Worm (Caenorhabditis elegans) whole organism, late embryonic: ENCODE data around the gene pxd-1.

Experiments used
- C08G9.2 ChIP-seq: sonication (generic microtip); optimal IDR thresholded peaks from 2 replicates; lab custom pipeline; 2016; ENCODE audit warnings: mild to moderate bottlenecking, missing genetic modification characterization, moderate library complexity, missing compliant biosample characterization
- C38D4.7 ChIP-seq: fragments of 200-800 bp; sonication (Bioruptor generic); optimal IDR thresholded peaks from 2 replicates; lab custom pipeline; 2018; ENCODE audit warnings: mild to moderate bottlenecking, missing genetic modification characterization, moderate library complexity, missing compliant biosample characterization
- F13H6.1 ChIP-seq: sonication (generic microtip); optimal IDR thresholded peaks from 2 replicates; lab custom pipeline; 2016; ENCODE audit warnings: missing genetic modification characterization, missing compliant biosample characterization
- K02D7.2 ChIP-seq: sonication (generic microtip); optimal IDR thresholded peaks from 2 replicates; lab custom pipeline; 2017; ENCODE audit warnings: mild to moderate bottlenecking, missing genetic modification characterization, missing compliant biosample characterization
- K09A11.1 ChIP-seq: sonication (generic microtip); optimal IDR thresholded peaks from 2 replicates; lab custom pipeline; 2017; ENCODE audit warnings: antibody characterized with exemption, mild to moderate bottlenecking, missing genetic modification characterization, missing compliant biosample characterization; ENCODE audit not compliant: insufficient read depth
- T23F11.4 ChIP-seq: fragments of 200-800 bp; sonication (Bioruptor generic); optimal IDR thresholded peaks from 2 replicates; lab custom pipeline; 2018; ENCODE audit warnings: mild to moderate bottlenecking, missing genetic modification characterization, missing compliant biosample characterization
- Y22D7AL.16 ChIP-seq: sonication (generic microtip); optimal IDR thresholded peaks from 2 replicates; lab custom pipeline; 2016; ENCODE audit warnings: missing genetic modification characterization, missing compliant biosample characterization
- ahr-1 ChIP-seq: sonication (generic microtip); optimal IDR thresholded peaks from 2 replicates; lab custom pipeline; 2016; ENCODE audit warnings: missing genetic modification characterization, missing compliant biosample characterization
- ama-1 ChIP-seq: fragments of 150-350 bp; optimal IDR thresholded peaks from 2 replicates; lab custom pipeline; 2014
- ceh-18 ChIP-seq: sonication (generic microtip); optimal IDR thresholded peaks from 2 replicates; lab custom pipeline; 2016; ENCODE audit warnings: missing genetic modification characterization, missing compliant biosample characterization
- ceh-2 ChIP-seq: sonication (generic microtip); optimal IDR thresholded peaks from 2 replicates; lab custom pipeline; 2016; ENCODE audit warnings: missing genotype, missing genetic modification characterization, missing compliant biosample characterization
- ceh-22 ChIP-seq: sonication (generic microtip); optimal IDR thresholded peaks from 2 replicates; lab custom pipeline; 2017; ENCODE audit warnings: missing biosample characterization, missing genetic modification characterization
- ceh-30 ChIP-seq: fragments of 150-350 bp; optimal IDR thresholded peaks from 2 replicates; lab custom pipeline; 2014; ENCODE audit warnings: missing biosample characterization, missing genetic modification characterization
- ceh-31 ChIP-seq: sonication (generic microtip); optimal IDR thresholded peaks from 2 replicates; lab custom pipeline; 2016; ENCODE audit warnings: missing genetic modification characterization, missing compliant biosample characterization
- ceh-48 ChIP-seq: sonication (generic microtip); optimal IDR thresholded peaks from 2 replicates; lab custom pipeline; 2016; ENCODE audit warnings: missing genetic modification characterization, inconsistent platforms, missing compliant biosample characterization
- che-1 ChIP-seq: sonication (generic microtip); optimal IDR thresholded peaks from 2 replicates; lab custom pipeline; 2016; ENCODE audit warnings: mild to moderate bottlenecking, missing genetic modification characterization, missing compliant biosample characterization
- dmd-4 ChIP-seq: sonication (generic microtip); optimal IDR thresholded peaks from 2 replicates; lab custom pipeline; 2016; ENCODE audit warnings: borderline replicate concordance, missing genetic modification characterization, missing compliant biosample characterization
- dve-1 ChIP-seq: sonication (generic microtip); optimal IDR thresholded peaks from 2 replicates; lab custom pipeline; 2017; ENCODE audit warnings: antibody characterized with exemption, mild to moderate bottlenecking, missing genetic modification characterization, missing compliant biosample characterization
- eyg-1 ChIP-seq: sonication (generic microtip); optimal IDR thresholded peaks from 2 replicates; lab custom pipeline; 2016; ENCODE audit warnings: missing genotype, missing genetic modification characterization, missing compliant biosample characterization
- fax-1 ChIP-seq: sonication (generic microtip); optimal IDR thresholded peaks from 2 replicates; lab custom pipeline; 2016; ENCODE audit warnings: missing genotype, missing genetic modification characterization, missing compliant biosample characterization
- fkh-6 ChIP-seq: sonication (generic microtip); optimal IDR thresholded peaks from 2 replicates; lab custom pipeline; 2016; ENCODE audit warnings: missing genetic modification characterization, missing compliant biosample characterization
- hlh-15 ChIP-seq: sonication (generic microtip); optimal IDR thresholded peaks from 2 replicates; lab custom pipeline; 2016; ENCODE audit warnings: missing genetic modification characterization, missing compliant biosample characterization
- hlh-30 ChIP-seq: sonication (generic microtip); optimal IDR thresholded peaks from 2 replicates; lab custom pipeline; 2017; ENCODE audit warnings: antibody characterized with exemption, missing genetic modification characterization, missing compliant biosample characterization; ENCODE audit not compliant: insufficient read depth
- hlh-6 ChIP-seq: sonication (generic microtip); optimal IDR thresholded peaks from 2 replicates; lab custom pipeline; 2016; ENCODE audit warnings: missing genotype, missing genetic modification characterization, missing compliant biosample characterization
- hlh-8 ChIP-seq: sonication (generic microtip); optimal IDR thresholded peaks from 2 replicates; lab custom pipeline; 2016; ENCODE audit warnings: missing genotype, missing genetic modification characterization, missing compliant biosample characterization
- lin-11 ChIP-seq: fragments of 200-800 bp; sonication (Bioruptor generic); optimal IDR thresholded peaks from 2 replicates; lab custom pipeline; 2018; ENCODE audit warnings: mild to moderate bottlenecking, missing genetic modification characterization, missing compliant biosample characterization
- nfya-1 ChIP-seq: sonication (generic microtip); optimal IDR thresholded peaks from 2 replicates; lab custom pipeline; 2017; ENCODE audit warnings: missing genetic modification characterization, mild to moderate bottlenecking, missing compliant biosample characterization, antibody characterized with exemption, moderate library complexity
- npax-4 ChIP-seq: sonication (generic microtip); optimal IDR thresholded peaks from 2 replicates; lab custom pipeline; 2016; ENCODE audit warnings: missing genetic modification characterization, missing compliant biosample characterization
- pax-1 ChIP-seq: fragments of 150-350 bp; optimal IDR thresholded peaks from 2 replicates; lab custom pipeline; 2014; ENCODE audit warnings: missing biosample characterization, missing genetic modification characterization
- pha-2 ChIP-seq: sonication (generic microtip); optimal IDR thresholded peaks from 2 replicates; lab custom pipeline; 2017; ENCODE audit warnings: mild to moderate bottlenecking, missing genetic modification characterization, missing compliant biosample characterization
- pha-4 ChIP-seq: fragments of 150-350 bp; optimal IDR thresholded peaks from 2 replicates; lab custom pipeline; 2018; ENCODE audit warnings: missing biosample characterization, missing genetic modification reagents, missing genetic modification characterization
- pqm-1 ChIP-seq: sonication (generic microtip); optimal IDR thresholded peaks from 2 replicates; lab custom pipeline; 2016; ENCODE audit warnings: missing genetic modification characterization, missing compliant biosample characterization
- pros-1 ChIP-seq: fragments of 150-350 bp; optimal IDR thresholded peaks from 2 replicates; lab custom pipeline; 2014; ENCODE audit warnings: missing biosample characterization, missing genetic modification reagents, missing genetic modification characterization
- sdc-2 ChIP-seq: sonication (generic microtip); optimal IDR thresholded peaks from 2 replicates; lab custom pipeline; 2016; ENCODE audit warnings: missing genotype, missing genetic modification characterization, missing compliant biosample characterization
- tbx-2 ChIP-seq: sonication (generic microtip); optimal IDR thresholded peaks from 2 replicates; lab custom pipeline; 2016; ENCODE audit warnings: missing genetic modification characterization, missing compliant biosample characterization
- tbx-7 ChIP-seq: sonication (generic microtip); optimal IDR thresholded peaks from 2 replicates; lab custom pipeline; 2016; ENCODE audit warnings: missing genotype, missing genetic modification characterization, missing compliant biosample characterization
- ttx-3 ChIP-seq: sonication (generic microtip); optimal IDR thresholded peaks from 2 replicates; lab custom pipeline; 2016; ENCODE audit warnings: missing genetic modification reagents, missing genetic modification characterization, missing compliant biosample characterization
- unc-3 ChIP-seq, 2 experiments: fragments of 200-800 bp in 1 of 2; sonication (Bioruptor generic) in 1 of 2; sonication (generic microtip) in 1 of 2; conservative IDR thresholded peaks in 1 of 2; optimal IDR thresholded peaks in 1 of 2; 2 replicates each; pipeline versions ENCODE4 v1.3.6 to Lab custom; 2016 to 2022; ENCODE audit warnings: missing compliant biosample characterization in 2 of 2, missing genetic modification characterization in 2 of 2, missing genetic modification reagents in 1 of 2
- unc-86 ChIP-seq: sonication (generic microtip); optimal IDR thresholded peaks from 2 replicates; lab custom pipeline; 2016; ENCODE audit warnings: missing genetic modification characterization, missing compliant biosample characterization
- ztf-16 ChIP-seq: sonication (generic microtip); optimal IDR thresholded peaks from 2 replicates; lab custom pipeline; 2017; ENCODE audit warnings: missing genetic modification characterization, missing compliant biosample characterization

pxd-1 gene

DNA sequence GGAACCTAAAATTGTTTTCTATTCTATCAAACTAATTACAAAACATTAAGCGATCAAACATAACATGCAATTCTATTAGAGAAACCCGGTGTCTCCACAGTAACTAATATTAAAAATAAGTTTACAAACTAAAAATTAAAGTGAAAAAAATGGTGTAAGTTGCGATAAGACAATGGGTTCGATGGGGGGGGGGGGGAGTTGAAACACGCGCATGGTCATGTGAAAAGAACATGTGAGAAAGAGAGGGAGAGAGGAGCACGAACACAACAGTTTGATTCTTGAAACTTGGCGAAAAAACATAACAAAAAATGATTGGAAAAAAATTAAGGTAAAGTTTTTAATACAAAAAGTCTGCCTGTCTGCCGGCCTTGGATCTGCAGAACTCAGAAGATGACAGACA is 28.9 kb upstream of the pxd-1 start:
- TF ChIP-seq ama-1 (no peak), ceh-30 (tag; lab: Kevin White, UChicago) (no peak), pax-1 (tag; lab: Kevin White, UChicago) (no peak), hlh-8 (tag; lab: Kevin White, UChicago) (no peak), ceh-2 (tag; lab: Kevin White, UChicago) (no peak), nfya-1 (tag; lab: Kevin White, UChicago) (no peak)

DNA sequence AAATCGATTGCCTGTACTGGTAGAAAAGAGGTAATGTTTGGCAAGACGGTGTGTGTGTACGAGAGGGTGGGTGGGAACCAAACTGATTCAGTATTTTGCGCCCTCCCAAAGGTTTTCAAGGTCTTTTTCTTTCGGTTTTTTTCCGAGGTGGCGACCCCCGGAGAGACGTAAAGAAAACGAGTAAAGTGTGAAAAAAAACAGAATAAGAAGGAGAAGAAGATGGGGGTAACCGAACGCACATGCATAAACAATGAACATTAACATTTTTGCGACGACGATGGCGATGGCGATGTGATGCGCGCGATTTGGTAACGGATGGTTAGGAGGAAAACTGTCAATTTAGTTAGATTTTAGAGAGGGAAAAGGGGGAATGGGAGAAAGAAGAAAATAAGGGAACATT is 27.5 kb upstream of the pxd-1 start:
- no peak for TF ChIP-seq unc-86
- no peak for TF ChIP-seq pax-1 (tag; lab: Kevin White, UChicago)
- no peak for TF ChIP-seq npax-4 (tag; lab: Kevin White, UChicago)
- no peak for TF ChIP-seq hlh-15 (tag; lab: Kevin White, UChicago)
- no peak for TF ChIP-seq dve-1 (tag; lab: Kevin White, UChicago)
- TF ChIP-seq ceh-22 (tag; lab: Kevin White, UChicago): no peak
- TF ChIP-seq K09A11.1 (tag; lab: Kevin White, UChicago): no peak
- no peak for TF ChIP-seq T23F11.4
- no peak for TF ChIP-seq pros-1
- no peak for TF ChIP-seq fax-1
- no peak for TF ChIP-seq C38D4.7 (GFP tag; lab: Kevin White, UChicago)
- no peak for TF ChIP-seq K02D7.2 (tag; lab: Kevin White, UChicago)
- no peak for TF ChIP-seq pha-2

DNA sequence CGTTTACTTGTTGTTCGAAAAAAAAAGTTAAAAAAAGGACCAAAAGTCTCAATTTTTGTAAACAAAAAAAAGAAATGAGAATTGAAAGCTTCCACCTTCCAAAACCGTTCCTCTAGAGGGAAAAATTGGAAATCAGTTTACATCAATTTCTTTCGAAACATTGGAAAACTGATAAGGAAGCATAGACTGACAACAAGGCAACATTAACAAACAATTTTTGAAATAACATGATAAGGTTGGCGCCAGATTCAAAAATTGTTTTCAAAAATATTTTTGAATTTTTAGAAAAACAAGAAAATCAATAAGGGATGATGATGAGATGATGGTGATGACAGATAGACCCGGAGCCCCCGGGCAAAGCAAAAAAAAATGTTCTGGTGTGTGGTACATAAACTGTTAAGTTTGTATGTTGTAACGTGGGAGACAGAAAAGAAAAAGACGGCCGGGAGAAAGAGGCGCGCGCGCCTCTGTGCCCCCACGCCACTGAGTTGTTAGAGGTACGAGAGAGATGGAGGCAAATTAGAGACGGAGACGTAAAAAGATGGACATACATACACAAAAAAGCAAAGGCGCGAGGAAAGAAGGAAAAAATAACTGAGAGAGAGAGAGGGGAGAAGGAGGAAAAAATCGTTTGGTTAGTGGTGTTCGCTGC is 25.8 kb upstream of the pxd-1 start:
- TF ChIP-seq nfya-1 (tag; lab: Kevin White, UChicago): peak; percentile 21
- peak; percentile 14 for TF ChIP-seq F13H6.1 (tag; lab: Kevin White, UChicago)
- peak; percentile 44 for TF ChIP-seq ceh-18
- peak; percentile 24 for TF ChIP-seq tbx-2 (tag; lab: Kevin White, UChicago)
- TF ChIP-seq dmd-4 (tag; lab: Kevin White, UChicago): no peak
- no peak for TF ChIP-seq ama-1

ce11 chrIII:3984049-3984484 is 21.9 kb upstream of the pxd-1 start:
- TF ChIP-seq C08G9.2 (tag; lab: Kevin White, UChicago) (peak; percentile 4), ceh-18 (peak; percentile 41), tbx-2 (tag; lab: Kevin White, UChicago) (peak; percentile 5), lin-11 (tag; lab: Kevin White, UChicago) (no peak), ztf-16 (tag; lab: Kevin White, UChicago) (no peak), unc-3 (GFP tag; conservative IDR thresholded peaks at IDR 0.05; lab: Robert Waterston, UW) (no peak), unc-3 (tag; optimal IDR thresholded peaks at IDR 0.05; lab: Kevin White, UChicago) (no peak), hlh-6 (tag; lab: Kevin White, UChicago) (peak; percentile 58), ttx-3 (tag; lab: Kevin White, UChicago) (no peak), T23F11.4 (no peak), dve-1 (tag; lab: Kevin White, UChicago) (no peak), pqm-1 (no peak), sdc-2 (peak; percentile 7)

DNA sequence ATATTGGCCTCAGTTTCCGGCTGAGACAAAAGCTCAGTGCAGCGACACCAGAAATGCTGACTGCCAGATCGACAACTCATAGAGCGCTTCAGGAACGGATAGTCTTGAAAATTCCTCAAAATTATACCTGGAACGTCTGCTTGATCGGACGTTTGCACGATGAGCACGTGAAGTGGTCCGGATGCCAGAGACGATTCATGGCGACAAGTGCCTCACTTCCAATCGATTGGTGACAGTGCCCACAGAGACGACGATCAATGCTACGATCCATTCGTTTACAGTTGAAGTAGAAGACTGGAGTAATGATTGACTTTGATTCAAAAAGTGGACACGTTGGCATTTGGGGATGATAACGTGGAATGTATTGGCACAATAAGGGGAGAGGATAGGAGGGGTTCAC is 19.6 kb upstream of the pxd-1 start, which contains the start of gene Y1A5A.1:
Gene Y1A5A.1 (minus strand): TSS at position 294 of the 400 bp plus-strand sequence.
- TF ChIP-seq ttx-3 (tag; lab: Kevin White, UChicago) (no peak), hlh-6 (tag; lab: Kevin White, UChicago) (no peak), hlh-8 (tag; lab: Kevin White, UChicago) (no peak), dmd-4 (tag; lab: Kevin White, UChicago) (no peak), ceh-48 (no peak), hlh-30 (tag; lab: Kevin White, UChicago) (no peak), ahr-1 (tag; lab: Kevin White, UChicago) (no peak), unc-86 (no peak), pha-4 (no peak), fkh-6 (tag; lab: Kevin White, UChicago) (no peak), eyg-1 (tag; lab: Kevin White, UChicago) (no peak), sdc-2 (no peak), ceh-31 (no peak), che-1 (tag; lab: Kevin White, UChicago) (no peak), Y22D7AL.16 (tag; lab: Kevin White, UChicago) (no peak), tbx-7 (tag; lab: Kevin White, UChicago) (no peak)
